Worm (Caenorhabditis elegans): ENCODE data around the gene F44E2.7.

The F44E2.7 gene

DNA sequence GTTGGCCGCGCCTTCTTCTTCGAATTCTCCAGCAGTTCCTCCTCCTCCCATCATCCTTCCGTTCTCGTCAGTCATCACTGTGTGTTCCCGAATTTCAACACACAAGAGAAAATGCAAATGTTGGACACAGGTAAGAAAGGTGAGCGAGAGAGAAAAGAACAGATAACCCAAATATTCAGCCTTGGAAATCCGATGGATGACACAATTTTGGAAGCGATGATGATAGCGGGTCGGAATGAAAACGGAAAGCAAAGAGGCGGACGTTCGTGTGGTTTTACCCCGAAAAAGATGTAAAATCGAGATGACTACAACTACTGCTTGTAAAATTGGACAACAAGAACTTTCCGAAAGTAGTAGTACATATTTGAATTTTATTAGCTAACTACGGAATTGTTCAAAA is 8.5 kb downstream of the F44E2.7 start:
- TF ChIP-seq lin-15B (tag; optimal IDR thresholded peaks at IDR 0.05) (no peak), unc-62 (GFP tag; optimal IDR thresholded peaks at IDR 0.05 in 1 of 2) (peak in 1 of 2 experiments; percentile 83), unc-62 (tag; optimal IDR thresholded peaks at IDR 0.05) (no peak)

DNA sequence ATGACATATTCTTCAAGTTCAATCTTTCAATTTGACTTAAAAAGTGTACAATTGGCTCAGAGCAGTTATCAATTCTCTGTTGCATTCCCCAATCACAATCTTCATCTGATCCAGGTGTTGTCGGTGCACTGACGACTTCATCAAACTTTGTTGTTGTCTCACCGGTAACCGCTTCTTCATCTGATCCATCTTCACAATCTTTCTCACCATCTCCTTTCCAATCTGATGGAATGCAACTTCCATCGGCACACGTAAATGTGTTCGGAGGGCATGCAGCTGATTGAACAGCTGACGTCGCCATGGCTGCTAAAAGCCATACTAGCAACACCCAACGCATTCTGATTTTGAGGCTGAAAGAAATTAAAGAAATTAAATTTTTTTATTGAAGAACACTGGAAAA is 10.2 kb downstream of the F44E2.7 start, which contains the start of gene F44E2.4:
TSS of gene F44E2.4 (minus strand) at position 350 of the 400 bp plus-strand sequence.
- TF ChIP-seq nhr-6 (tag; optimal IDR thresholded peaks at IDR 0.05), result no peak

DNA sequence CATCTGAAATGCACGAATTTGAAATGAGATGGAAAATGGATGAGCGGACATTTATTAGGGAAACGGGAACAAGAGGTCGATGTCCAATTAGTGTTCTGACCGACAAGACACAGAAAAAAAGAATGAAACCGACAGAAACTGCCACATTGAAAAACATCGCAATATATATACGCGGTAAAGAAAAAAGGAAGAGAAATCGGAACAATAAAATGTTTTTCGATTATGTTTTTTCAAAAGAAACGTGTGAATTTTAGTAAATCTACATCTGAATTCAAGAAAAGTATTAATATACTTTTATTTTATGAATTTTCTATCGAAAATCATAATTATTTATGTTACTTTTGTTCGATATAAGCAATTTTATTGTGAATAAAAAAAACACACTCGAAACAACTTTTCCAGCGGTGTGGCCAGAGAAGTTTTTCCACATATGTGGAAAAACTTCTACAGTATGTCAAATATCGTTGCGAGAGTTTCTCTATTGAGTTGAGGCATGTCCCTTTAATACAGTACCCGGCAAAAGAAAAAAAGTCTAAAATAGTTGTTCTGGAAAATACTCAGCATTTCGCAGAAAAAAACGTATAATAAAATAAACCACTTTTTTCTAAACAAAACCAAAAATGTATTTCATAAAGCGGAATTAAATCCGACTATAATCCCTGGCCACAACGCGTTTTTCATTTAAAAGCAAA is 17.1 kb downstream of the F44E2.7 start, which contains the start of gene F44E2.10:
TSS of gene F44E2.10 (minus strand) at position 51 of the 692 bp plus-strand sequence.
- TF ChIP-seq lsy-2 (tag; optimal IDR thresholded peaks at IDR 0.05), result peak in 1 of 2 experiments; percentile 18
- no peak for TF ChIP-seq mes-2 (tag; optimal IDR thresholded peaks at IDR 0.05; ENCODE audit: poor library complexity, severe bottlenecking)

DNA sequence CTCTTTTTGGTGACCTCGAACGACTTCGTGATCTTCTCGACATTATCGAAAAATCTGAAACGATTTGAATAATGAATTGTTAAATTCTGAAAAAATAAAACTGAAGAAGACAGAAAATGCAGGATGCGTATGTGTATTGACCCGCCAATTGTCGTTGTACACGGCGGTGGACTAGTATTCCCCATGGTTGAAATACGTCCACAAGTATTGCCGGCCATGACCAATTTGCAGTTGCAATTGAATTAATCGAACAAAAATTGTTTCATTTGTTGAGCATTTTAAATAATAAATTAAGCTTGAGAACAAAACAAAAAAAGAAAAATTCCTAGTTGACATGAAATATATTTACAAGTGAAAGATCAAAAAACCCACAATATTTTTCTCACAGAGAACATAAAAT is 19.0 kb downstream of the F44E2.7 start, which contains the start of gene F44E2.3:
TSS of gene F44E2.3 (minus strand) at position 61 of the 400 bp plus-strand sequence.
- TF ChIP-seq dpl-1 (GFP tag; optimal IDR thresholded peaks at IDR 0.05) (peak; percentile 13), mes-2 (tag; optimal IDR thresholded peaks at IDR 0.05; ENCODE audit: poor library complexity, severe bottlenecking) (peak; percentile 82), attf-4 (tag; optimal IDR thresholded peaks at IDR 0.05) (no peak), mdt-29 (GFP tag; IDR thresholded peaks at IDR 0.05) (no peak), lin-38 (GFP tag; IDR thresholded peaks at IDR 0.05) (no peak), ZK337.2 (GFP tag; IDR thresholded peaks at IDR 0.05) (no peak), mxl-2 (GFP tag; conservative IDR thresholded peaks at IDR 0.05) (no peak), hif-1 (tag; optimal IDR thresholded peaks at IDR 0.05) (peak in 1 of 2 experiments; percentile 8), nhr-237 (tag; optimal IDR thresholded peaks at IDR 0.05) (no peak), lsy-2 (tag; optimal IDR thresholded peaks at IDR 0.05) (peak in 1 of 2 experiments; percentile 44), arid-1 (GFP tag; conservative IDR thresholded peaks at IDR 0.05) (no peak), ceh-32 (tag; optimal IDR thresholded peaks at IDR 0.05; ENCODE audit: poor library complexity) (no peak)

DNA sequence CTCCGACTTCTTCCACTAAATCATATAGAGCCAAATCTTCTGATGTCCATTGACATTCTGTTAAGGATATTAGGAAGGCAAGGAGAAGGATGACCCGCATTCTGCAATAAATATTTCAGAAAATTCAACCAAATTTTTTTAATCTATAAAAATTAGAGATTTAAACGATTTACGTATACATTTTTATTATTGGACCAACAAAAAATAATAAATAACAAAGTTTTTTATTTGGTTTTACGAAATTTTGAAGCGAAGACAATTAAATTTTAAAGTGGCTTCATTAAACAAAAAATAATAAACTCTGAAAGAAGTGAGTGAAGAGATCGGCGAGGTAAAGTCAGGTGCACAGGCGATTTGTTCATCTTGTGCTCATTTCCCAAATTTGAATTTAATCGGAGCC is 21.1 kb downstream of the F44E2.7 start, which contains the start of gene F54F2.9:
TSS of gene F54F2.9 (minus strand) at position 101 of the 400 bp plus-strand sequence.
- TF ChIP-seq unc-39 (tag; optimal IDR thresholded peaks at IDR 0.05), result no peak
- no peak for TF ChIP-seq zip-11 (GFP tag; IDR thresholded peaks at IDR 0.05)
- no peak for TF ChIP-seq lsy-2 (tag; optimal IDR thresholded peaks at IDR 0.05)
- TF ChIP-seq dmd-6 (GFP tag; IDR thresholded peaks at IDR 0.05), result no peak
- no peak for TF ChIP-seq ZK337.2 (GFP tag; IDR thresholded peaks at IDR 0.05)
- no peak for TF ChIP-seq jun-1 (tag; optimal IDR thresholded peaks at IDR 0.05)
- no peak for TF ChIP-seq spr-3 (GFP tag; optimal IDR thresholded peaks at IDR 0.05)

DNA sequence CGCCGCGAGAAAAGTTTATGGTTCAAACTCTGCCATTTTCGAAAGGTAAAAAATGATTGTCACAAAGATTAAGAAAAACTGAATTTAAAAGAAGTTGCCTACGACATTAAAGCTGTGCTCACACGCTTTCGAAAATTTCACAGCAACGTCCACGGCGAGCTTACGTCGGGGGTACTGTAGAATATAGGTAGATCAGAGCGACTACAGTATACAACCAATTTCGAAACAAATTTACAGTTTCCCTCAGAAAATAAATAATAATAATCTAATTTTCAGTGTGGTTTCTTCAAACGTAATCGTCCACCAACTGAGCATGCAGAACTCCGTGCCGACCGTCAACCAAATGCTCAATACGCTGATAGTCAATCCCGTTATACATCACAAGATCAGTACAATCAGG is 23.7 kb downstream of the F44E2.7 start:
- TF ChIP-seq aha-1 (tag) (peak; percentile 93), lsy-2 (tag; optimal IDR thresholded peaks at IDR 0.05) (no peak)

DNA sequence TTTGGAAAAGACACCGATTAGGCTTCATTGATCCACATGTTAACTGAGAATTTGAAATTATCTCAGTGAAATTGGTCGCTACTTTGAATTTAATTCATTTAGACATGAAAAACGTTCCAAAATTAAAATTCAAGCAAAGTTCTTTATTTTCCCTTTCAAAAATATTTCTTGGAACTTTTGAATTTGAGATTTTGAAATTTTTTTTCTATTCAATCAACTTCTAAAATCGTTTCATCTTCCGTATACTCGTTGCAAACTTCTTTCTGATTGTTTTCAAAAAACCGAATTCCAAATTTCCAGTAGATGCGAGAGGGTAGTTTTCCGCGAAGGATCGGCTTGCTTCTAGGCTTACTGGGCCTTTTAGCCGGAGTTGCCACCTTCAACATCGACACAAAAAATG is 29.7 kb downstream of the F44E2.7 start, which contains the start of gene pat-2:
TSS of gene pat-2 (plus strand) at position 301 of the 400 bp plus-strand sequence.
- TF ChIP-seq ceh-32 (tag; optimal IDR thresholded peaks at IDR 0.05; ENCODE audit: poor library complexity), result no peak
- TF ChIP-seq lin-39 (tag; optimal IDR thresholded peaks at IDR 0.05), result no peak
- peak; percentile 8 for TF ChIP-seq aha-1 (tag)

DNA sequence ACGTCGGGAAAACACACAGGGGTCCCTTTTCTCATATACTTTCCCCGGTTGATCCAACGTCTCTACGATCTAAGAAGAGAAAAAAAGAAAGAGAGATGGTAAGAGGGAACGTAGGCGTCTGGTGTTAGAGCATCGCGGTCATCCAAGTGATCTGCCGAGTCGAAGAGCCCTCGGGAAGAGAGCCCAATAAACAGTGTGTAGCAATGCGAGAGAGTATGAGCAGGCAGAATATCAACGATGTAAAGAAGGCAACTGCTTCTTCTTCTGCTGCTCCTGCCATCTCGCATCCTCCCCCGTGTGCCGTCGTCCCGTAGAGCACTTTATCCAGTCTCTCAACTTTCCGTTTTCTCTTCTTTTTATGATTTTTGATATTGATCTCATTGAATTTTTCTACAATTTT is 32.6 kb downstream of the F44E2.7 start:
- TF ChIP-seq aha-1 (tag) (peak; percentile 67), hmg-1.1 (GFP tag; IDR thresholded peaks at IDR 0.05) (0 out of 2 replicates have a peak, but pooled peaks have one; percentile 39), php-3 (GFP tag; IDR thresholded peaks at IDR 0.05) (no peak), nhr-28 (tag; optimal IDR thresholded peaks at IDR 0.05) (no peak), hlh-11 (tag; optimal IDR thresholded peaks at IDR 0.05) (peak; percentile 39)

Data from whole organism, L4 larva.